Worm (Caenorhabditis elegans) whole organism, late embryonic: ENCODE measurements around the gene rike-1.

Experiments
- C38D4.7 ChIP-seq: fragments of 200-800 bp; sonication (Bioruptor generic); optimal IDR thresholded peaks from 2 replicates; lab custom pipeline; 2018; ENCODE audit warnings: mild to moderate bottlenecking, missing genetic modification characterization, moderate library complexity, missing compliant biosample characterization
- F13H6.1 ChIP-seq: sonication (generic microtip); optimal IDR thresholded peaks from 2 replicates; lab custom pipeline; 2016; ENCODE audit warnings: missing genetic modification characterization, missing compliant biosample characterization
- K02D7.2 ChIP-seq: sonication (generic microtip); optimal IDR thresholded peaks from 2 replicates; lab custom pipeline; 2017; ENCODE audit warnings: mild to moderate bottlenecking, missing genetic modification characterization, missing compliant biosample characterization
- T23F11.4 ChIP-seq: fragments of 200-800 bp; sonication (Bioruptor generic); optimal IDR thresholded peaks from 2 replicates; lab custom pipeline; 2018; ENCODE audit warnings: mild to moderate bottlenecking, missing genetic modification characterization, missing compliant biosample characterization
- Y22D7AL.16 ChIP-seq: sonication (generic microtip); optimal IDR thresholded peaks from 2 replicates; lab custom pipeline; 2016; ENCODE audit warnings: missing genetic modification characterization, missing compliant biosample characterization
- ama-1 ChIP-seq: fragments of 150-350 bp; optimal IDR thresholded peaks from 2 replicates; lab custom pipeline; 2014
- ceh-19 ChIP-seq: fragments of 200-800 bp; sonication (Bioruptor generic); optimal IDR thresholded peaks from 2 replicates; lab custom pipeline; 2018; ENCODE audit warnings: mild to moderate bottlenecking, missing genetic modification characterization, missing compliant biosample characterization
- ceh-22 ChIP-seq: sonication (generic microtip); optimal IDR thresholded peaks from 2 replicates; lab custom pipeline; 2017; ENCODE audit warnings: missing biosample characterization, missing genetic modification characterization
- ceh-31 ChIP-seq: sonication (generic microtip); optimal IDR thresholded peaks from 2 replicates; lab custom pipeline; 2016; ENCODE audit warnings: missing genetic modification characterization, missing compliant biosample characterization
- ceh-34 ChIP-seq: sonication (generic microtip); optimal IDR thresholded peaks from 2 replicates; lab custom pipeline; 2016; ENCODE audit warnings: mild to moderate bottlenecking, missing genetic modification characterization, missing compliant biosample characterization
- ceh-45 ChIP-seq: fragments of 200-800 bp; sonication (Bioruptor generic); IDR thresholded peaks from 2 replicates; pipeline ENCODE4 v1.3.6; 2022; ENCODE audit warnings: missing genetic modification reagents, missing genetic modification characterization, missing compliant biosample characterization
- ceh-6 ChIP-seq: fragments of 200-800 bp; sonication (Bioruptor generic); optimal IDR thresholded peaks from 2 replicates; lab custom pipeline; 2018; ENCODE audit warnings: mild to moderate bottlenecking, missing genetic modification characterization, missing compliant biosample characterization
- che-1 ChIP-seq: sonication (generic microtip); optimal IDR thresholded peaks from 2 replicates; lab custom pipeline; 2016; ENCODE audit warnings: mild to moderate bottlenecking, missing genetic modification characterization, missing compliant biosample characterization
- dmd-4 ChIP-seq: sonication (generic microtip); optimal IDR thresholded peaks from 2 replicates; lab custom pipeline; 2016; ENCODE audit warnings: borderline replicate concordance, missing genetic modification characterization, missing compliant biosample characterization
- dve-1 ChIP-seq: sonication (generic microtip); optimal IDR thresholded peaks from 2 replicates; lab custom pipeline; 2017; ENCODE audit warnings: antibody characterized with exemption, mild to moderate bottlenecking, missing genetic modification characterization, missing compliant biosample characterization
- elt-2 ChIP-seq: sonication (generic microtip); optimal IDR thresholded peaks from 2 replicates; lab custom pipeline; 2016; ENCODE audit warnings: missing genetic modification reagents, missing genetic modification characterization, missing compliant biosample characterization
- elt-4 ChIP-seq: sonication (generic microtip); optimal IDR thresholded peaks from 2 replicates; lab custom pipeline; 2016; ENCODE audit warnings: missing genetic modification characterization, missing compliant biosample characterization
- ets-4 ChIP-seq: sonication (generic microtip); optimal IDR thresholded peaks from 2 replicates; lab custom pipeline; 2016; ENCODE audit warnings: missing genetic modification characterization, missing compliant biosample characterization
- eyg-1 ChIP-seq: sonication (generic microtip); optimal IDR thresholded peaks from 2 replicates; lab custom pipeline; 2016; ENCODE audit warnings: missing genotype, missing genetic modification characterization, missing compliant biosample characterization
- fax-1 ChIP-seq: sonication (generic microtip); optimal IDR thresholded peaks from 2 replicates; lab custom pipeline; 2016; ENCODE audit warnings: missing genotype, missing genetic modification characterization, missing compliant biosample characterization
- fkh-10 ChIP-seq: fragments of 150-350 bp; optimal IDR thresholded peaks from 2 replicates; lab custom pipeline; 2014; ENCODE audit warnings: missing biosample characterization, missing genetic modification reagents, missing genetic modification characterization
- gmeb-2 ChIP-seq: sonication (generic microtip); optimal IDR thresholded peaks from 2 replicates; lab custom pipeline; 2016; ENCODE audit warnings: missing genetic modification characterization, inconsistent platforms, missing compliant biosample characterization
- hlh-13 ChIP-seq: fragments of 200-800 bp; sonication (Bioruptor generic); optimal IDR thresholded peaks from 2 replicates; lab custom pipeline; 2018; ENCODE audit warnings: mild to moderate bottlenecking, missing genetic modification characterization, missing compliant biosample characterization
- hlh-15 ChIP-seq: sonication (generic microtip); optimal IDR thresholded peaks from 2 replicates; lab custom pipeline; 2016; ENCODE audit warnings: missing genetic modification characterization, missing compliant biosample characterization
- lim-6 ChIP-seq: sonication (generic microtip); optimal IDR thresholded peaks from 2 replicates; lab custom pipeline; 2016; ENCODE audit warnings: missing genetic modification characterization, missing compliant biosample characterization
- lin-11 ChIP-seq: fragments of 200-800 bp; sonication (Bioruptor generic); optimal IDR thresholded peaks from 2 replicates; lab custom pipeline; 2018; ENCODE audit warnings: mild to moderate bottlenecking, missing genetic modification characterization, missing compliant biosample characterization
- madf-2 ChIP-seq: sonication (generic microtip); optimal IDR thresholded peaks from 2 replicates; lab custom pipeline; 2017; ENCODE audit warnings: missing genetic modification characterization, missing compliant biosample characterization
- mec-3 ChIP-seq: sonication (generic microtip); optimal IDR thresholded peaks from 2 replicates; lab custom pipeline; 2016; ENCODE audit warnings: borderline replicate concordance, missing genetic modification characterization, missing compliant biosample characterization
- nhr-11 ChIP-seq: fragments of 150-350 bp; optimal IDR thresholded peaks from 2 replicates; lab custom pipeline; 2014; ENCODE audit warnings: missing biosample characterization, missing genetic modification characterization
- odd-2 ChIP-seq: sonication (generic microtip); optimal IDR thresholded peaks from 2 replicates; lab custom pipeline; 2017; ENCODE audit warnings: antibody characterized with exemption, mild to moderate bottlenecking, missing genetic modification characterization, missing compliant biosample characterization
- pag-3 ChIP-seq: sonication (generic microtip); optimal IDR thresholded peaks from 2 replicates; lab custom pipeline; 2016; ENCODE audit warnings: missing compliant biosample characterization, missing genetic modification characterization, borderline replicate concordance
- pat-9 ChIP-seq: fragments of 200-800 bp; sonication (Bioruptor generic); optimal IDR thresholded peaks from 2 replicates; lab custom pipeline; 2018; ENCODE audit warnings: mild to moderate bottlenecking, missing genetic modification characterization, moderate library complexity, missing compliant biosample characterization
- pros-1 ChIP-seq: fragments of 150-350 bp; optimal IDR thresholded peaks from 2 replicates; lab custom pipeline; 2014; ENCODE audit warnings: missing biosample characterization, missing genetic modification reagents, missing genetic modification characterization
- sdc-2 ChIP-seq: sonication (generic microtip); optimal IDR thresholded peaks from 2 replicates; lab custom pipeline; 2016; ENCODE audit warnings: missing genotype, missing genetic modification characterization, missing compliant biosample characterization
- sox-4 ChIP-seq: sonication (generic microtip); optimal IDR thresholded peaks from 2 replicates; lab custom pipeline; 2017; ENCODE audit warnings: mild to moderate bottlenecking, missing genetic modification characterization, inconsistent platforms, missing compliant biosample characterization
- tbx-7 ChIP-seq: sonication (generic microtip); optimal IDR thresholded peaks from 2 replicates; lab custom pipeline; 2016; ENCODE audit warnings: missing genotype, missing genetic modification characterization, missing compliant biosample characterization
- ttx-3 ChIP-seq: sonication (generic microtip); optimal IDR thresholded peaks from 2 replicates; lab custom pipeline; 2016; ENCODE audit warnings: missing genetic modification reagents, missing genetic modification characterization, missing compliant biosample characterization
- unc-42 ChIP-seq: sonication (generic microtip); optimal IDR thresholded peaks from 2 replicates; lab custom pipeline; 2016; ENCODE audit warnings: missing genotype, missing genetic modification characterization, missing compliant biosample characterization
- ztf-16 ChIP-seq: sonication (generic microtip); optimal IDR thresholded peaks from 2 replicates; lab custom pipeline; 2017; ENCODE audit warnings: missing genetic modification characterization, missing compliant biosample characterization

Gene rike-1

ce11 chrV:14540932-14541331 lies 4.7 kb downstream of the rike-1 start:
- TF ChIP-seq hlh-15 (tag; lab: Kevin White, UChicago) (no peak), fkh-10 (GFP tag; lab: Kevin White, UChicago) (no peak), pag-3 (tag; lab: Kevin White, UChicago) (no peak), ztf-16 (no peak), ceh-22 (tag; lab: Kevin White, UChicago) (no peak), unc-42 (no peak), mec-3 (no peak), ets-4 (no peak), ttx-3 (no peak), sdc-2 (tag; lab: Kevin White, UChicago) (no peak), fax-1 (tag; lab: Kevin White, UChicago) (no peak), odd-2 (tag; lab: Kevin White, UChicago) (no peak), K02D7.2 (tag; lab: Kevin White, UChicago) (no peak), gmeb-2 (tag; lab: Kevin White, UChicago) (no peak), elt-4 (no peak), elt-2 (tag; lab: Kevin White, UChicago) (no peak)

DNA sequence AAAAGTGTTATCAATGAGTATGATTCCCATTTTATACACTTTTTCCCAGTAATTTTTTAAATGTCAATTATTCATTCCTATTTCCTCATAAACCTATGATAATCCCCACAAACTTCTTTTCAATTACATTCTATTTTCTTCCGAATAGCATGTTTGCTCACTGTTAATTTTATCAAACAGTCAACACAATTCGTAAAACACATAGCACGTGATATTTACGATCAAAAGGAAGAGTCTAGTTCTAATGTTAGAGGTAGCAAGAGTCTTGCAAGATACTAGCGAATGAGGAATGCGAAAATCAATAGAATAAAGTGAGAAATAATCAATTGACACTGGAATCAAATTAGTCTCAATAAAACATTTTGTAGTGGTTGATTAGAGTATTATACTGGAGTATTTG lies 6.3 kb downstream of the rike-1 start:
- TF ChIP-seq T23F11.4 (GFP tag; lab: Kevin White, UChicago) (no peak), hlh-15 (tag; lab: Kevin White, UChicago) (no peak), tbx-7 (tag; lab: Kevin White, UChicago) (no peak), ceh-22 (tag; lab: Kevin White, UChicago) (no peak), ceh-34 (no peak), pat-9 (tag; lab: Kevin White, UChicago) (no peak), K02D7.2 (tag; lab: Kevin White, UChicago) (no peak), che-1 (tag; lab: Kevin White, UChicago) (no peak), ama-1 (lab: Kevin White, UChicago) (no peak), eyg-1 (tag; lab: Kevin White, UChicago) (no peak), hlh-13 (GFP tag; lab: Kevin White, UChicago) (no peak)
- TF ChIP-seq, all 69 proteins: peak for 0

DNA sequence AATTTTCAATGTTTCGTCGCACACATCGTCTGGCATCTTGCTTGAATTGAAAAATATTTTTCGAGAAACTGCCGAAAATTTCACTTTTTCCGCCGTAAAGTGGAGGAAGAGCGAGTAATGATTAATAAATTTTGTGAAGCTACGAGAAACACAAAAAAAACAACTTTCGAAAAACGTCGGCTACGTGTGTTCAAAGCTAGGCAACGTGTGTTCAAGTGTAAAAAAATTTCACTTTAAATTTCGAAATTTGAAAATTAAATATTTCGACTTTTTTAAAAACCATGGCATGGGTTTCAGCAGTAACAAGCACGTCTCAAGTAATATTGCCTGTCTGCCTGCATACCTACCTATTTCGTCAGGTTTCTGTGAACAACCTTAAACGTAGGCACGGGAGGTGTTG lies 9.4 kb downstream of the rike-1 start, which contains the start of gene tag-191:
Gene tag-191, minus strand, starts transcription at position 101 of the 400 bp plus-strand sequence.
- TF ChIP-seq ceh-45 (no peak), ceh-19 (GFP tag; lab: Kevin White, UChicago) (no peak), pros-1 (tag; lab: Kevin White, UChicago) (no peak), ttx-3 (no peak), odd-2 (tag; lab: Kevin White, UChicago) (no peak), ceh-22 (tag; lab: Kevin White, UChicago) (no peak), sox-4 (tag; lab: Kevin White, UChicago) (no peak), dmd-4 (tag; lab: Kevin White, UChicago) (no peak), F13H6.1 (no peak), hlh-15 (tag; lab: Kevin White, UChicago) (no peak)

ce11 chrV:14532374-14532773 lies 13.3 kb downstream of the rike-1 start:
- TF ChIP-seq ceh-34: no peak
- no peak for TF ChIP-seq pros-1 (tag; lab: Kevin White, UChicago)
- no peak for TF ChIP-seq lim-6 (tag; lab: Kevin White, UChicago)
- no peak for TF ChIP-seq Y22D7AL.16 (tag; lab: Kevin White, UChicago)
- TF ChIP-seq gmeb-2 (tag; lab: Kevin White, UChicago): no peak
- TF ChIP-seq che-1 (tag; lab: Kevin White, UChicago): no peak
- TF ChIP-seq dmd-4 (tag; lab: Kevin White, UChicago): no peak
- TF ChIP-seq nhr-11: no peak
- TF ChIP-seq lin-11 (tag; lab: Kevin White, UChicago): no peak
- no peak for TF ChIP-seq fax-1 (tag; lab: Kevin White, UChicago)
- no peak for TF ChIP-seq dve-1
- no peak for TF ChIP-seq C38D4.7 (GFP tag; lab: Kevin White, UChicago)
- no peak for TF ChIP-seq ceh-6 (GFP tag; lab: Kevin White, UChicago)
- no peak for TF ChIP-seq odd-2 (tag; lab: Kevin White, UChicago)
- no peak for TF ChIP-seq sox-4 (tag; lab: Kevin White, UChicago)
- no peak for TF ChIP-seq madf-2 (tag; lab: Kevin White, UChicago)
- no peak for TF ChIP-seq hlh-13 (GFP tag; lab: Kevin White, UChicago)
- no peak for TF ChIP-seq ceh-31 (tag; lab: Kevin White, UChicago)
- TF ChIP-seq, all 69 proteins: peak for 0
